Fruit fly (Drosophila melanogaster): Measurements from ENCODE around the gene CG46304.

DNA sequence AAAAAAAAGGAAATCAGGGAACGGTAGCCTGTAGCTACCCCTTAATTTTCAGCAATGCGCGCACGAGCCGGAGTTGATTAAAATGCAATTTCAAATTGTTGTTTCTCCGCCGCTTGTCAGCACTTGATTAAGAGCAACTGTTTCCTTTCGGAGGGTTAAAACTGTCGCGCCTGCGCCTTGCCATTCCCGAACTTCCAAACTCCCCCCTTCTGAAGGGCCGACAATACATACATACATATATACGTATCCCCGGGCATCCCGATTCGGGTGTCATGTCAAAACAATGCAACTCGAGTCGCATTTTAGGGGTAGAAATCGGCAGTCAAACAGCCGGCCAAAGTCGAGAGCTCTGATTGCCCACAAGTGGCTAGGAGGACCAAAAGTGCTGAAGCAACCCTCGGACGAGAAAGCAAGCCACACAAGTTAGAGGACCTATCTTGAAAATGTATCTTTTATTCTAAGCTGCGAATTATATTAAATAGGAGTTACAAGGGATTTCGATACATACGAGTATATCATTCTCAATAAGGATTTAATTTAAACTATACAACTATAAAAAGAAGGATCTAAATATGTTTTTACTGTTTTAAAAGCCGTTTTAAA lies 21.4 kb upstream of the CG46304 start:
- TF ChIP-seq Ets98B (GFP tag; IDR thresholded peaks at IDR 0.05) (no peak), Pif1B (GFP tag; optimal IDR thresholded peaks at IDR 0.05) (no peak), fd96Ca (GFP tag; IDR thresholded peaks at IDR 0.05) (no peak), EcR (GFP tag; optimal IDR thresholded peaks at IDR 0.05) (no peak), CG17806 (tag; optimal IDR thresholded peaks at IDR 0.05) (no peak)
